Fruit fly (Drosophila melanogaster): ENCODE results near the gene Dnai2.
A peak's percentile ranks its signal among the peaks of the same experiment; 100 is the strongest.

Dnai2 gene

dm6 chr3L:11648410-11648809 is 50.7 kb downstream of the Dnai2 start, which contains the start of the genes RIOK1 and Polr3H (continued):
- no peak for TF ChIP-seq CG34406 (GFP tag; optimal IDR thresholded peaks at IDR 0.05)
- TF ChIP-seq vri (GFP tag; optimal IDR thresholded peaks at IDR 0.05), result no peak
- TF ChIP-seq salr (GFP tag; optimal IDR thresholded peaks at IDR 0.05), result peak in 1 of 2 experiments; percentile 24
- TF ChIP-seq Eip78C (GFP tag), result no peak
